Fruit fly (Drosophila melanogaster) whole organism, embryonic: Measurements from ENCODE around the gene Gart.
A peak's percentile ranks its signal among the peaks of the same experiment; 100 is the strongest.

Source experiments
- Atf-2 ChIP-seq: fragments of 200-800 bp; sonication (Bioruptor generic); optimal IDR thresholded peaks from 2 replicates; lab custom pipeline; 2016; ENCODE audit warnings: missing biosample characterization, missing genetic modification characterization
- Atf3 ChIP-seq: fragments of 200-800 bp; sonication (Bioruptor generic); optimal IDR thresholded peaks from 3 replicates; lab custom pipeline; 2016; ENCODE audit warnings: missing biosample characterization, missing genetic modification characterization
- CG10959 ChIP-seq: fragments of 200-800 bp; sonication (Bioruptor generic); IDR thresholded peaks from 2 replicates; pipeline ENCODE4 v1.3.6; 2022; ENCODE audit warnings: missing biosample characterization, missing genetic modification characterization
- CG11504 ChIP-seq: fragments of 200-800 bp; sonication (Bioruptor generic); optimal IDR thresholded peaks from 3 replicates; lab custom pipeline; 2019; ENCODE audit warnings: missing biosample characterization, mild to moderate bottlenecking, missing genetic modification characterization, moderate library complexity
- CG12659 ChIP-seq: fragments of 200-800 bp; sonication (Bioruptor generic); optimal IDR thresholded peaks from 3 replicates; lab custom pipeline; 2017; ENCODE audit warnings: mild to moderate bottlenecking, missing biosample characterization, missing genetic modification reagents, missing genetic modification characterization
- CG13775 ChIP-seq: fragments of 200-800 bp; sonication (Bioruptor generic); optimal IDR thresholded peaks from 3 replicates; lab custom pipeline; 2017; ENCODE audit warnings: missing biosample characterization, mild to moderate bottlenecking, missing genetic modification characterization
- CG15601 ChIP-seq: fragments of 200-800 bp; sonication (Bioruptor generic); optimal IDR thresholded peaks from 3 replicates; lab custom pipeline; 2019; ENCODE audit warnings: missing biosample characterization, mild to moderate bottlenecking, missing genetic modification characterization, moderate library complexity
- CG17912 ChIP-seq: fragments of 200-800 bp; sonication (Bioruptor generic); optimal IDR thresholded peaks from 2 replicates; lab custom pipeline; 2018; ENCODE audit warnings: missing biosample characterization, mild to moderate bottlenecking, missing genetic modification characterization
- CG18599 ChIP-seq: fragments of 200-800 bp; sonication (Bioruptor generic); optimal IDR thresholded peaks from 3 replicates; lab custom pipeline; 2017; ENCODE audit warnings: missing biosample characterization, missing genetic modification characterization, mild to moderate bottlenecking, moderate library complexity, missing genetic modification reagents
- CG18764 ChIP-seq: fragments of 200-800 bp; sonication (Bioruptor generic); optimal IDR thresholded peaks from 3 replicates; lab custom pipeline; 2016; ENCODE audit warnings: missing biosample characterization, missing genetic modification characterization
- CG2202 ChIP-seq: fragments of 200-800 bp; sonication (Bioruptor generic); optimal IDR thresholded peaks from 2 replicates; lab custom pipeline; 2018; ENCODE audit warnings: missing biosample characterization, mild to moderate bottlenecking, missing genetic modification characterization
- CG30020 ChIP-seq: fragments of 200-800 bp; optimal IDR thresholded peaks from 2 replicates; lab custom pipeline; 2019; ENCODE audit warnings: missing biosample characterization, mild to moderate bottlenecking, missing genetic modification characterization, moderate library complexity
- CG34224 ChIP-seq: fragments of 200-800 bp; sonication (Bioruptor generic); IDR thresholded peaks from 3 replicates; pipeline ENCODE4 v1.3.6; 2022; ENCODE audit warnings: missing biosample characterization, missing genetic modification characterization; ENCODE audit not compliant: partially characterized antibody
- CG34376 ChIP-seq: fragments of 200-800 bp; sonication (Bioruptor generic); optimal IDR thresholded peaks from 2 replicates; lab custom pipeline; 2018; ENCODE audit warnings: missing biosample characterization, mild to moderate bottlenecking, missing genetic modification characterization
- CG3847 ChIP-seq: fragments of 200-800 bp; sonication (Bioruptor generic); IDR thresholded peaks from 2 replicates; pipeline ENCODE4 v1.3.6; 2022; ENCODE audit warnings: missing biosample characterization, missing genetic modification characterization
- CG5180 ChIP-seq: fragments of 200-800 bp; sonication (Bioruptor generic); optimal IDR thresholded peaks from 3 replicates; lab custom pipeline; 2017; ENCODE audit warnings: missing biosample characterization, missing genetic modification characterization, mild to moderate bottlenecking, moderate library complexity, missing genetic modification reagents
- CG6254 ChIP-seq: fragments of 200-800 bp; sonication (Bioruptor generic); optimal IDR thresholded peaks from 3 replicates; lab custom pipeline; 2017; ENCODE audit warnings: mild to moderate bottlenecking, missing biosample characterization, missing genetic modification reagents, missing genetic modification characterization
- CG7372 ChIP-seq: fragments of 200-800 bp; sonication (Bioruptor generic); IDR thresholded peaks from 2 replicates; pipeline ENCODE4 v1.3.6; 2022; ENCODE audit warnings: missing biosample characterization, missing genetic modification characterization
- CG7987 ChIP-seq: fragments of 200-800 bp; sonication (Bioruptor generic); optimal IDR thresholded peaks from 2 replicates; lab custom pipeline; 2018; ENCODE audit warnings: missing biosample characterization, mild to moderate bottlenecking, missing genetic modification characterization, moderate library complexity
- CG8924 ChIP-seq: fragments of 200-800 bp; optimal IDR thresholded peaks from 3 replicates; lab custom pipeline; 2019; ENCODE audit warnings: missing biosample characterization, mild to moderate bottlenecking, missing genetic modification characterization, moderate library complexity
- CG8944 ChIP-seq: fragments of 200-800 bp; sonication (Bioruptor generic); optimal IDR thresholded peaks from 3 replicates; lab custom pipeline; 2016; ENCODE audit warnings: missing biosample characterization, missing genetic modification characterization
- CHES-1-like ChIP-seq: fragments of 200-800 bp; sonication (Bioruptor generic); optimal IDR thresholded peaks from 2 replicates; lab custom pipeline; 2016; ENCODE audit warnings: missing biosample characterization, missing genetic modification characterization
- CkIIα-i1 ChIP-seq: fragments of 200-800 bp; sonication (Bioruptor generic); IDR thresholded peaks from 2 replicates; pipeline ENCODE4 v1.3.6; 2022; ENCODE audit warnings: missing biosample characterization, missing genetic modification characterization
- D19B ChIP-seq: fragments of 200-800 bp; sonication (Bioruptor generic); optimal IDR thresholded peaks from 2 replicates; lab custom pipeline; 2017; ENCODE audit warnings: missing biosample characterization, mild to moderate bottlenecking, missing genetic modification characterization
- Dfd ChIP-seq, 2 experiments: fragments of >200 bp; optimal IDR thresholded peaks; 2 replicates each; lab custom pipeline; 2017; ENCODE audit warnings: missing biosample characterization in 2 of 2, missing genetic modification characterization in 2 of 2
- Dp ChIP-seq: fragments of 200-800 bp; sonication (Bioruptor generic); optimal IDR thresholded peaks from 2 replicates; lab custom pipeline; 2018; ENCODE audit warnings: missing biosample characterization, mild to moderate bottlenecking, missing genetic modification characterization, moderate library complexity
- E2f2 ChIP-seq: fragments of 200-800 bp; sonication (Bioruptor generic); IDR thresholded peaks from 2 replicates; pipeline ENCODE4 v1.3.6; 2022; ENCODE audit warnings: missing biosample characterization, missing genetic modification characterization
- Hr3 ChIP-seq: fragments of 200-800 bp; sonication (Bioruptor generic); optimal IDR thresholded peaks from 3 replicates; lab custom pipeline; 2016; ENCODE audit warnings: missing biosample characterization, missing genetic modification characterization
- Hr51 ChIP-seq, 2 experiments: fragments of 200-800 bp; sonication (Bioruptor generic); optimal IDR thresholded peaks; 2 replicates in 1 of 2; 3 replicates in 1 of 2; lab custom pipeline; 2016 to 2018; ENCODE audit warnings: missing biosample characterization in 2 of 2, missing genetic modification characterization in 2 of 2, mild to moderate bottlenecking in 1 of 2, moderate library complexity in 1 of 2
- Med ChIP-seq: fragments of 200-800 bp; sonication (Bioruptor generic); peaks from one replicate; lab custom pipeline; 2016; ENCODE audit warnings: missing biosample characterization, missing genetic modification characterization, mild to moderate bottlenecking, inconsistent platforms, moderate library complexity
- Opbp ChIP-seq: fragments of 200-800 bp; sonication (Bioruptor generic); IDR thresholded peaks from 3 replicates; pipeline ENCODE4 v1.3.6; 2022; ENCODE audit warnings: missing biosample characterization, missing genetic modification characterization; ENCODE audit not compliant: partially characterized antibody
- TFAM ChIP-seq: fragments of 200-800 bp; sonication (Bioruptor generic); optimal IDR thresholded peaks from 2 replicates; lab custom pipeline; 2017; ENCODE audit warnings: missing biosample characterization, missing genetic modification characterization, inconsistent platforms
- YL-1 ChIP-seq: fragments of 200-800 bp; sonication (Bioruptor generic); optimal IDR thresholded peaks from 3 replicates; lab custom pipeline; 2017; ENCODE audit warnings: missing biosample characterization, mild to moderate bottlenecking, missing genetic modification characterization
- ac ChIP-seq: fragments of 200-800 bp; sonication (Bioruptor generic); optimal IDR thresholded peaks from 3 replicates; lab custom pipeline; 2017; ENCODE audit warnings: missing biosample characterization, mild to moderate bottlenecking, missing genetic modification characterization
- aop ChIP-seq: fragments of 200-800 bp; sonication (Bioruptor generic); IDR thresholded peaks from 2 replicates; pipeline ENCODE4 v1.3.6; 2022; ENCODE audit warnings: missing biosample characterization, missing genetic modification characterization
- chinmo ChIP-seq: fragments of 200-800 bp; sonication (Bioruptor generic); IDR thresholded peaks from 4 replicates; pipeline ENCODE4 v1.3.6; 2022; ENCODE audit warnings: missing biosample characterization, missing genetic modification characterization; ENCODE audit not compliant: partially characterized antibody
- disco-r ChIP-seq: fragments of 200-800 bp; sonication (Bioruptor generic); optimal IDR thresholded peaks from 2 replicates; lab custom pipeline; 2016; ENCODE audit warnings: missing biosample characterization, missing genetic modification characterization
- grn ChIP-seq: fragments of 200-800 bp; sonication (Bioruptor generic); optimal IDR thresholded peaks from 3 replicates; lab custom pipeline; 2017; ENCODE audit warnings: missing biosample characterization, missing genetic modification characterization
- ind ChIP-seq: fragments of 200-800 bp; sonication (Bioruptor generic); optimal IDR thresholded peaks from 3 replicates; lab custom pipeline; 2016; ENCODE audit warnings: missing biosample characterization, missing genetic modification characterization
- inv ChIP-seq: fragments of 200-800 bp; sonication (Bioruptor generic); IDR thresholded peaks from 2 replicates; pipeline ENCODE4 v1.3.6; 2022; ENCODE audit warnings: missing biosample characterization, missing genetic modification characterization; ENCODE audit not compliant: partially characterized antibody
- jumu ChIP-seq: fragments of 200-800 bp; sonication (Bioruptor generic); optimal IDR thresholded peaks from 3 replicates; lab custom pipeline; 2016; ENCODE audit warnings: missing biosample characterization, missing genetic modification characterization
- kay ChIP-seq: fragments of 200-800 bp; sonication (Bioruptor generic); optimal IDR thresholded peaks from 2 replicates; lab custom pipeline; 2016; ENCODE audit warnings: missing biosample characterization, missing genetic modification characterization
- sd ChIP-seq: fragments of 200-800 bp; sonication (Bioruptor generic); optimal IDR thresholded peaks from 3 replicates; lab custom pipeline; 2018; ENCODE audit warnings: missing biosample characterization, mild to moderate bottlenecking, missing genetic modification characterization, moderate library complexity
- sob ChIP-seq: fragments of 200-800 bp; sonication (Bioruptor generic); IDR thresholded peaks from 2 replicates; pipeline ENCODE4 v1.3.6; 2022; ENCODE audit warnings: missing biosample characterization, missing genetic modification characterization
- sqz ChIP-seq: fragments of 200-800 bp; sonication (Bioruptor generic); optimal IDR thresholded peaks from 3 replicates; lab custom pipeline; 2018; ENCODE audit warnings: missing biosample characterization, mild to moderate bottlenecking, missing genetic modification characterization
- tin ChIP-seq: fragments of 200-800 bp; sonication (Bioruptor generic); optimal IDR thresholded peaks from 3 replicates; lab custom pipeline; 2016; ENCODE audit warnings: missing biosample characterization, missing genetic modification characterization
- tup ChIP-seq: fragments of 200-800 bp; sonication (Bioruptor generic); optimal IDR thresholded peaks from 2 replicates; lab custom pipeline; 2016; ENCODE audit warnings: missing biosample characterization, mild to moderate bottlenecking, missing genetic modification characterization, moderate library complexity
- unpg ChIP-seq: fragments of 200-800 bp; sonication (Bioruptor generic); optimal IDR thresholded peaks from 3 replicates; lab custom pipeline; 2018; ENCODE audit warnings: missing biosample characterization, mild to moderate bottlenecking, missing genetic modification characterization, moderate library complexity
- z ChIP-seq: fragments of 200-800 bp; sonication (Bioruptor generic); IDR thresholded peaks from 3 replicates; pipeline ENCODE4 v1.3.6; 2022; ENCODE audit warnings: missing biosample characterization, missing genetic modification characterization

The Gart gene

DNA sequence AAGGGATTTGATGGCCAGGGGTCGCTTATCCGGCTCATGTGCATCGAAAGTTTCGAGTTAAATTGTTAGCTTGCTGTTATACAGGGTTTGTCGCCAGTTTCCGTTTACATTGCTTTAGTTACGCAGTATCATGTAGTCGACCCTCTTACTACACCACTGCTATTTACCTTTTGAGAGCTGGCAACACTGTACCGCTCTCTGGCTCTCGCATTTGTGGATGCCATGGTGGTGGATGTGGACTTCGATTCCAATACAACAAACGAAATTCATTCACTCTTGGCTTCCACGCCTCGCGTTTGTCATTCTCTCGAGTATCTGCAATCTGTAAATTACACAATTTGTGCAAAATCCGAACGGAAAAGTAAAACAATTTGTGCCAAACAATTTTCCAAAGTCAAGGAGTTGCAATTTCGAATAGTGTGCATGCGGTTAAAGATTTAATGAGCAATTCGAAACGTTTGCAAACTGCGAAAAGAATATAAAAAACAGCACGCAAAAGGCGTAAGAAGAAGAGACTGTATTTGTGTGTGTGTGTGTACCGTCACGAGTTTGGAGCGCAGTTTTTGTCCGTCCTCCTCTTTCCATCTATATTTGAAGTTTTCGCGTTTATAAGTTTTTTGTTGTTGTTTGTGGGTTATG, 25.4 kb upstream of the Gart start (continued):
- no peak for TF ChIP-seq Dp
- peak; percentile 44; the same call in 1 of the 2 replicates for TF ChIP-seq sob (GFP tag; lab: Robert Waterston, UW)
- no peak for TF ChIP-seq jumu
- TF ChIP-seq Atf3 (GFP tag; lab: Kevin White, UChicago), result no peak
- no peak for TF ChIP-seq disco-r (GFP tag; lab: Kevin White, UChicago)
- TF ChIP-seq sqz (GFP tag; lab: Kevin White, UChicago), result peak; percentile 89
- TF ChIP-seq unpg (GFP tag; lab: Kevin White, UChicago), result no peak
- no peak for TF ChIP-seq Hr3
- no peak for TF ChIP-seq CG12659 (GFP tag; lab: Kevin White, UChicago)
- no peak for TF ChIP-seq CG30020
- TF ChIP-seq CG34376, result peak; percentile 80
- no peak for TF ChIP-seq TFAM (GFP tag; lab: Kevin White, UChicago)
- no peak for TF ChIP-seq Atf-2 (GFP tag; lab: Kevin White, UChicago)
- TF ChIP-seq CG34224, result peak; percentile 95
- no peak for TF ChIP-seq CHES-1-like (GFP tag; lab: Kevin White, UChicago)
- peak; percentile 81 for TF ChIP-seq YL-1 (GFP tag; lab: Kevin White, UChicago)
- no peak for TF ChIP-seq CG7372 (GFP tag; lab: Robert Waterston, UW)
- peak; percentile 99 for TF ChIP-seq D19B (GFP tag; lab: Kevin White, UChicago)
- TF ChIP-seq ind, result no peak
- TF ChIP-seq chinmo (GFP tag; lab: Robert Waterston, UW), result peak; percentile 99
- TF ChIP-seq sd (tag; lab: Kevin White, UChicago), result peak; percentile 71
- TF ChIP-seq CG18764 (GFP tag; lab: Kevin White, UChicago), result no peak
- no peak for TF ChIP-seq ac
- no peak for TF ChIP-seq tup
- no peak for TF ChIP-seq CG5180
- no peak for TF ChIP-seq CG15601 (tag; lab: Kevin White, UChicago)
- no peak for TF ChIP-seq CkIIα-i1
- TF ChIP-seq Dfd (GFP tag; optimal IDR thresholded peaks at IDR 0.05; lab: Kevin White, UChicago), result no peak
- TF ChIP-seq inv (GFP tag; lab: Robert Waterston, UW), result peak; percentile 90
- TF ChIP-seq CG8944, result no peak
- peak; percentile 95; the same call in 2 of the 3 replicates for TF ChIP-seq Opbp
- peak; percentile 50 for TF ChIP-seq grn (GFP tag; lab: Kevin White, UChicago)
- TF ChIP-seq CG10959, result no peak
- 0 out of 2 replicates have a peak, but pooled peaks have one; percentile 4 for TF ChIP-seq E2f2
- TF ChIP-seq CG7987 (GFP tag; lab: Kevin White, UChicago), result peak; percentile 35
- peak; percentile 42 for TF ChIP-seq CG8924 (tag; lab: Kevin White, UChicago)
- TF ChIP-seq kay (GFP tag; lab: Kevin White, UChicago), result no peak
- TF ChIP-seq CG3847 (GFP tag; lab: Robert Waterston, UW), result no peak
- 0 out of 2 replicates have a peak, but pooled peaks have one; percentile 20 for TF ChIP-seq aop (GFP tag; lab: Robert Waterston, UW)
- peak; percentile 15 for TF ChIP-seq CG11504
- peak; percentile 30 for TF ChIP-seq CG17912
- TF ChIP-seq Med (GFP tag; lab: Kevin White, UChicago), result peak; percentile 90
- no peak for TF ChIP-seq tin (GFP tag; lab: Kevin White, UChicago)
- TF ChIP-seq z, result no peak
- peak; percentile 28 for TF ChIP-seq CG18599 (GFP tag; lab: Kevin White, UChicago)
- peak; percentile 9 to 14 for TF ChIP-seq Hr51 (GFP tag; optimal IDR thresholded peaks at IDR 0.05; lab: Kevin White, UChicago)
- no peak for TF ChIP-seq CG2202 (tag; lab: Kevin White, UChicago)
- no peak for TF ChIP-seq CG6254 (GFP tag; lab: Kevin White, UChicago)
- no peak for TF ChIP-seq CG13775 (GFP tag; lab: Kevin White, UChicago)
